Worm (Caenorhabditis elegans) whole organism, L1 larva: ENCODE measurements around the gene dlc-3.
A peak's percentile ranks its signal among the peaks of the same experiment; 100 is the strongest.

Experiments
- C16A3.4 ChIP-seq: fragments of 150-350 bp; optimal IDR thresholded peaks from 2 replicates; lab custom pipeline; 2014; ENCODE audit warnings: missing biosample characterization, missing genetic modification characterization
- aly-2 ChIP-seq: fragments of 150-350 bp; optimal IDR thresholded peaks from 2 replicates; lab custom pipeline; 2014; ENCODE audit warnings: missing biosample characterization, missing genetic modification characterization
- ama-1 ChIP-seq: fragments of 150-350 bp; optimal IDR thresholded peaks from 2 replicates; lab custom pipeline; 2014
- ceh-8 ChIP-seq: fragments of 200-800 bp; sonication (Bioruptor generic); optimal IDR thresholded peaks from 2 replicates; lab custom pipeline; 2018; ENCODE audit warnings: mild to moderate bottlenecking, missing genetic modification characterization, moderate library complexity, missing compliant biosample characterization
- dsc-1 ChIP-seq: sonication (generic microtip); optimal IDR thresholded peaks from 2 replicates; lab custom pipeline; 2016; ENCODE audit warnings: mild to moderate bottlenecking, missing genetic modification characterization, missing compliant biosample characterization
- mep-1 ChIP-seq: fragments of 150-350 bp; optimal IDR thresholded peaks from 2 replicates; lab custom pipeline; 2014; ENCODE audit warnings: missing biosample characterization, missing genetic modification characterization
- nhr-12 ChIP-seq: sonication (generic microtip); optimal IDR thresholded peaks from 2 replicates; lab custom pipeline; 2017; ENCODE audit warnings: missing biosample characterization, missing genetic modification characterization
- nhr-76 ChIP-seq: sonication (generic microtip); optimal IDR thresholded peaks from 2 replicates; lab custom pipeline; 2017; ENCODE audit warnings: missing biosample characterization, missing genetic modification characterization
- pqm-1 ChIP-seq: sonication (generic microtip); optimal IDR thresholded peaks from 3 replicates; lab custom pipeline; 2017; ENCODE audit warnings: missing biosample characterization, missing genetic modification characterization
- rnt-1 ChIP-seq: sonication (generic microtip); optimal IDR thresholded peaks from 2 replicates; lab custom pipeline; 2016; ENCODE audit warnings: mild to moderate bottlenecking, missing genetic modification characterization, moderate library complexity, missing compliant biosample characterization
- snpc-4 ChIP-seq: fragments of 150-350 bp; optimal IDR thresholded peaks from 2 replicates; lab custom pipeline; 2014; ENCODE audit warnings: missing biosample characterization, missing genetic modification characterization
- ztf-11 ChIP-seq, 2 experiments: sonication (generic microtip); optimal IDR thresholded peaks; 2 replicates each; lab custom pipeline; 2016 to 2017; ENCODE audit warnings: missing genetic modification characterization in 2 of 2, missing biosample characterization in 1 of 2, missing compliant biosample characterization in 1 of 2

ce11 chrIV:16396651-16397050 lies 35.4 kb upstream of the dlc-3 start:
- no peak for TF ChIP-seq C16A3.4 (tag; lab: Kevin White, UChicago)
- TF ChIP-seq pqm-1: no peak
- TF ChIP-seq aly-2 (tag; lab: Kevin White, UChicago): no peak
- TF ChIP-seq nhr-76 (tag; lab: Kevin White, UChicago): no peak
- no peak for TF ChIP-seq nhr-12
- TF ChIP-seq rnt-1 (tag; lab: Kevin White, UChicago): peak; percentile 34
- no peak for TF ChIP-seq ama-1 (lab: Kevin White, UChicago)
- no peak for TF ChIP-seq ceh-8 (GFP tag; lab: Kevin White, UChicago)
- no peak for TF ChIP-seq dsc-1 (tag; lab: Kevin White, UChicago)
- peak; percentile 22 for TF ChIP-seq mep-1 (tag; lab: Kevin White, UChicago)
- TF ChIP-seq snpc-4 (tag; lab: Kevin White, UChicago): no peak
- no peak for TF ChIP-seq ztf-11 (tag; optimal IDR thresholded peaks at IDR 0.05; lab: Kevin White, UChicago)
